Worm (Caenorhabditis elegans) whole organism, L2 larva: ENCODE results near the gene helq-1.

Experiments used
- ceh-82 ChIP-seq: fragments of 150-350 bp; optimal IDR thresholded peaks from 2 replicates; lab custom pipeline; 2014; ENCODE audit warnings: missing biosample characterization, missing genetic modification characterization
- egl-27 ChIP-seq: sonication (generic microtip); optimal IDR thresholded peaks from 3 replicates; lab custom pipeline; 2017; ENCODE audit warnings: missing biosample characterization, missing genetic modification reagents, missing genetic modification characterization
- elt-3 ChIP-seq: sonication (generic microtip); optimal IDR thresholded peaks from 2 replicates; lab custom pipeline; 2017; ENCODE audit warnings: missing biosample characterization, missing genetic modification characterization
- fos-1 ChIP-seq: fragments of 150-350 bp; optimal IDR thresholded peaks from 2 replicates; lab custom pipeline; 2014; ENCODE audit warnings: missing biosample characterization, missing genetic modification characterization
- lin-13 ChIP-seq: fragments of 150-350 bp; optimal IDR thresholded peaks from 2 replicates; lab custom pipeline; 2014; ENCODE audit warnings: missing biosample characterization, missing genetic modification reagents, missing genetic modification characterization
- mdl-1 ChIP-seq, 2 experiments: fragments of 150-350 bp in 1 of 2; sonication (generic microtip) in 1 of 2; optimal IDR thresholded peaks; 2 replicates each; lab custom pipeline; 2017; ENCODE audit warnings: missing biosample characterization in 2 of 2, missing genetic modification characterization in 2 of 2
- nhr-11 ChIP-seq: fragments of 150-350 bp; optimal IDR thresholded peaks from 2 replicates; lab custom pipeline; 2014; ENCODE audit warnings: missing biosample characterization, missing genetic modification characterization
- nhr-12 ChIP-seq: fragments of 150-350 bp; optimal IDR thresholded peaks from 2 replicates; lab custom pipeline; 2014; ENCODE audit warnings: missing biosample characterization, missing genetic modification characterization

DNA sequence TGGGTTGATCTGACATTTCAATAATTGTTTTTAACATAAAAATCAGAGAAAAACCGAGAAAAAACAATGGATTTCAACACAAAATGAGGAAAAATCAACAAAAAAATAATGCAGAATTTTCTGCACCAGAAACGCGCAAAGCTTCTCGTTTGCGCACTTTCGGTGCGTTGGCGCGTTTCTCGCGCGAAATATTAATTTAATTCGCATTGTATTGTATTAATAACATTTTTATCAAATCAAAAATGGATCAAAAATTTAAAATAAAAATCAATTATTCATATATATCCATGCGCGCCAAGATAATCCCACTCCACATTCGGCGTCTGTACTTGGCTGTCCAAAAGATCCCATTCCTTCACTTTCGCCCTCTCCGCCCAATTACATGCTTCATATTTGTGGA is 47.7 kb upstream of the helq-1 start, which contains the start of gene fem-2:
- TF ChIP-seq lin-13 (GFP tag; lab: Kevin White, UChicago) (no peak), egl-27 (tag; lab: Kevin White, UChicago) (no peak), fos-1 (tag; lab: Kevin White, UChicago) (no peak), mdl-1 (tag; optimal IDR thresholded peaks at IDR 0.05; lab: Kevin White, UChicago) (no peak), elt-3 (tag; lab: Kevin White, UChicago) (no peak), nhr-11 (tag; lab: Kevin White, UChicago) (no peak), nhr-12 (tag; lab: Kevin White, UChicago) (no peak), ceh-82 (no peak)
